Fruit fly (Drosophila melanogaster): ENCODE data around the gene CG33234.
A peak's percentile ranks its signal among the peaks of the same experiment; 100 is the strongest.

The CG33234 gene

DNA sequence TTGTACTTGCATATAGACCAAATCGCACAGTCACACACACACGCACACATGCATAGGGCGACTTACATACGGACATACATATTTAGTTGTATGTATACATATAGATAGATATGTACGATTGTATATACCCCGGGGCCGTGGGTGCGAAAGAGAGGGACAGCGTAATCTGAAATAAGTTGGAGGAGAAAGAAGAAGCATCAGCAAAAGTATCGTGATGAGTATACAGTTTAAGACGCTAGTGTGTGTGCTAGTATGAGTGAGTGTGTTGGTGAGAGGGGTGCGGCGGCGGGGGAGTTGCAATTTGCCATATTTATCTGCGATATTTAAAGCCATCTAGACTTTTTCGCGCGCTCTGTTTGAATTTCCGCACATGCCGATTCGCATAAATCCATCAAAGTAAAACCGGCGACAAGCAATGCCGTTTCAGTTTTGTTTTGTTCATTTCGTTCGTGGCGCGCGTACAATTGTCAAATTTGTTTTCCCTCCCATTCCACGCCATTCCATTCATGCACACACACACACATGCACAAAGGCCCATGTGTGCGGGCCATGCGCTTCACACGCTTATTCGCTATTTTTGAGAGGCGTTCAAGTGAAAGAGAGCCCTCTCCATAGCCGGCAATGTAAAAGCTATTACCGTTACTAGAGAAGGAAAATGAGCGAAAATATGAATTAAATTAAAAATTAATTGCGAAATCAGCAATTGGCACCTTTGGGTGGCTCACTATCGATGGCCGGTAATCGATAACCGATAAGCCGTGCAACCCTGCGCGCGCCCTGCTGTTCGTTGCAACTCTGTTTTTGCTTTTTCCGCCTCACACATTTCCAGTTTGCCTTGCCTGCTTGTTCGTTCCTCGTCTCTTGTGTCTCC is 26.3 kb upstream of the CG33234 start (continued):
- TF ChIP-seq CG17829 (tag; optimal IDR thresholded peaks at IDR 0.05) (peak; percentile 78), dm (GFP tag; optimal IDR thresholded peaks at IDR 0.05) (peak; percentile 93), seq (GFP tag; IDR thresholded peaks at IDR 0.05) (peak; percentile 56; the same call in 1 of the 2 replicates), CG15011 (GFP tag; optimal IDR thresholded peaks at IDR 0.05) (peak; percentile 85), Stat92E (GFP tag; optimal IDR thresholded peaks at IDR 0.05) (no peak), CG14710 (tag; optimal IDR thresholded peaks at IDR 0.05) (peak; percentile 78), CG2678 (tag; optimal IDR thresholded peaks at IDR 0.05) (peak; percentile 68), CG10321 (GFP tag; IDR thresholded peaks at IDR 0.05) (peak; percentile 72), CG12942 (GFP tag; optimal IDR thresholded peaks at IDR 0.05) (peak; percentile 55), vfl (GFP tag; optimal IDR thresholded peaks at IDR 0.05) (peak; percentile 80), Dref (GFP tag; IDR thresholded peaks at IDR 0.05) (peak; percentile 95), sc (optimal IDR thresholded peaks at IDR 0.05) (no peak), sc (GFP tag; optimal IDR thresholded peaks at IDR 0.05) (peak; percentile 76), CG15601 (tag; optimal IDR thresholded peaks at IDR 0.05) (peak; percentile 73), Sox100B (GFP tag; optimal IDR thresholded peaks at IDR 0.05) (peak; percentile 86), gcm2 (GFP tag; optimal IDR thresholded peaks at IDR 0.05) (peak; percentile 81), zf30C (GFP tag; optimal IDR thresholded peaks at IDR 0.05) (peak; percentile 48), CG11398 (GFP tag; optimal IDR thresholded peaks at IDR 0.05) (peak; percentile 67), maf-S (GFP tag; optimal IDR thresholded peaks at IDR 0.05) (peak; percentile 68), CG10543 (GFP tag; optimal IDR thresholded peaks at IDR 0.05) (peak; percentile 96), Rx (GFP tag; IDR thresholded peaks at IDR 0.05) (peak; percentile 74), tgo (GFP tag; IDR thresholded peaks at IDR 0.05) (peak; percentile 68), CG5953 (GFP tag; IDR thresholded peaks at IDR 0.05) (peak; percentile 63; the same call in 1 of the 2 replicates), her (GFP tag; optimal IDR thresholded peaks at IDR 0.05) (peak; percentile 78), HmgZ (tag; optimal IDR thresholded peaks at IDR 0.05) (peak; percentile 75), ewg (GFP tag; optimal IDR thresholded peaks at IDR 0.05) (peak; percentile 90), CG10565 (GFP tag; optimal IDR thresholded peaks at IDR 0.05) (no peak), bsh (GFP tag; optimal IDR thresholded peaks at IDR 0.05) (peak in 1 of 2 experiments; percentile 74), corto (GFP tag; optimal IDR thresholded peaks at IDR 0.05) (peak; percentile 82), CG9817 (tag; optimal IDR thresholded peaks at IDR 0.05) (peak; percentile 74), pnt (GFP tag; optimal IDR thresholded peaks at IDR 0.05) (peak; percentile 12), NC2β (GFP tag; optimal IDR thresholded peaks at IDR 0.05) (peak; percentile 88), Taf1 (GFP tag; IDR thresholded peaks at IDR 0.05) (no peak; the same call in 1 of the 2 replicates), aop (GFP tag; IDR thresholded peaks at IDR 0.05) (no peak), Eip74EF (GFP tag; optimal IDR thresholded peaks at IDR 0.05) (peak in 1 of 2 experiments; percentile 42), CG18476 (GFP tag; optimal IDR thresholded peaks at IDR 0.05) (peak; percentile 61), CG13894 (tag; optimal IDR thresholded peaks at IDR 0.05) (peak; percentile 55), CG15514 (GFP tag; optimal IDR thresholded peaks at IDR 0.05) (peak; percentile 90), pfk (GFP tag; optimal IDR thresholded peaks at IDR 0.05) (peak; percentile 77), CG4707 (GFP tag; optimal IDR thresholded peaks at IDR 0.05) (peak; percentile 53), zen2 (GFP tag; IDR thresholded peaks at IDR 0.05; ENCODE audit: partially characterized antibody) (0 out of 3 replicates have a peak, but pooled peaks have one; percentile 56), jing (GFP tag; optimal IDR thresholded peaks at IDR 0.05) (no peak), Opbp (GFP tag; IDR thresholded peaks at IDR 0.05; ENCODE audit: partially characterized antibody) (peak; percentile 82), org-1 (GFP tag; optimal IDR thresholded peaks at IDR 0.05) (peak; percentile 69), CG7271 (tag; optimal IDR thresholded peaks at IDR 0.05) (peak; percentile 87), tx (GFP tag; optimal IDR thresholded peaks at IDR 0.05) (peak; percentile 55), Elba2 (GFP tag; optimal IDR thresholded peaks at IDR 0.05) (no peak)

Measured in whole organism, embryonic.